Fruit fly (Drosophila melanogaster) whole organism, embryonic: ENCODE data around the gene pnt.

Experiments used
- Ada2b ChIP-seq: fragments of 200-800 bp; sonication (Bioruptor generic); IDR thresholded peaks from 2 replicates; pipeline ENCODE4 v1.3.6; 2022; ENCODE audit warnings: missing biosample characterization, missing genetic modification characterization
- Aef1 ChIP-seq: fragments of 200-800 bp; sonication (Bioruptor generic); IDR thresholded peaks from 3 replicates; pipeline ENCODE4 v1.3.6; 2022; ENCODE audit warnings: missing biosample characterization, missing genetic modification characterization
- CG10267 ChIP-seq: fragments of 200-800 bp; sonication (Bioruptor generic); optimal IDR thresholded peaks from 2 replicates; lab custom pipeline; 2018; ENCODE audit warnings: missing biosample characterization, mild to moderate bottlenecking, missing genetic modification characterization, moderate library complexity
- CG12155 ChIP-seq: fragments of 200-800 bp; sonication (Bioruptor generic); optimal IDR thresholded peaks from 3 replicates; lab custom pipeline; 2016; ENCODE audit warnings: missing biosample characterization, missing genetic modification characterization
- CG12299 ChIP-seq: fragments of 200-800 bp; sonication (Bioruptor generic); optimal IDR thresholded peaks from 2 replicates; lab custom pipeline; 2018; ENCODE audit warnings: missing biosample characterization, mild to moderate bottlenecking, missing genetic modification characterization
- CG12744 ChIP-seq: fragments of 200-800 bp; sonication (Bioruptor generic); optimal IDR thresholded peaks from 2 replicates; lab custom pipeline; 2016; ENCODE audit warnings: missing biosample characterization, missing genetic modification characterization
- CG13296 ChIP-seq: fragments of 200-800 bp; sonication (Bioruptor generic); optimal IDR thresholded peaks from 3 replicates; lab custom pipeline; 2018; ENCODE audit warnings: missing biosample characterization, mild to moderate bottlenecking, missing genetic modification characterization
- CG1647 ChIP-seq: fragments of 200-800 bp; sonication (Bioruptor generic); optimal IDR thresholded peaks from 3 replicates; lab custom pipeline; 2016; ENCODE audit warnings: missing biosample characterization, missing genetic modification characterization
- CG17802 ChIP-seq: fragments of 200-800 bp; sonication (Bioruptor generic); optimal IDR thresholded peaks from 2 replicates; lab custom pipeline; 2018; ENCODE audit warnings: missing biosample characterization, mild to moderate bottlenecking, missing genetic modification characterization, moderate library complexity
- CG2199 ChIP-seq: fragments of 200-800 bp; sonication (Bioruptor generic); IDR thresholded peaks from 3 replicates; pipeline ENCODE4 v1.3.6; 2022; ENCODE audit warnings: missing biosample characterization, missing genetic modification characterization
- CG4404 ChIP-seq: fragments of 200-800 bp; sonication (Bioruptor generic); IDR thresholded peaks from 2 replicates; pipeline ENCODE4 v1.3.6; 2022; ENCODE audit warnings: missing biosample characterization, missing genetic modification characterization
- CG4854 ChIP-seq: fragments of 200-800 bp; sonication (Bioruptor generic); optimal IDR thresholded peaks from 2 replicates; lab custom pipeline; 2016; ENCODE audit warnings: missing biosample characterization, missing genetic modification characterization, inconsistent platforms
- CG5245 ChIP-seq: fragments of 200-800 bp; sonication (Bioruptor generic); optimal IDR thresholded peaks from 3 replicates; lab custom pipeline; 2016; ENCODE audit warnings: missing biosample characterization, missing genetic modification characterization
- CG6813 ChIP-seq: fragments of 200-800 bp; sonication (Bioruptor generic); optimal IDR thresholded peaks from 2 replicates; lab custom pipeline; 2017; ENCODE audit warnings: missing biosample characterization, missing genetic modification characterization, mild to moderate bottlenecking, moderate library complexity, missing genetic modification reagents
- CG7556 ChIP-seq: fragments of 200-800 bp; sonication (Bioruptor generic); optimal IDR thresholded peaks from 2 replicates; lab custom pipeline; 2017; ENCODE audit warnings: missing biosample characterization, mild to moderate bottlenecking, missing genetic modification characterization
- CG8089 ChIP-seq: fragments of 200-800 bp; sonication (Bioruptor generic); optimal IDR thresholded peaks from 3 replicates; lab custom pipeline; 2016; ENCODE audit warnings: missing biosample characterization, missing genetic modification characterization
- CG8388 ChIP-seq: fragments of 200-800 bp; sonication (Bioruptor generic); optimal IDR thresholded peaks from 2 replicates; lab custom pipeline; 2019; ENCODE audit warnings: missing biosample characterization, mild to moderate bottlenecking, missing genetic modification characterization, moderate library complexity
- CG9215 ChIP-seq: fragments of 200-800 bp; sonication (Bioruptor generic); IDR thresholded peaks from 2 replicates; pipeline ENCODE4 v1.3.6; 2022; ENCODE audit warnings: missing biosample characterization, missing genetic modification characterization
- CG9727 ChIP-seq: fragments of 200-800 bp; sonication (Bioruptor generic); optimal IDR thresholded peaks from 3 replicates; lab custom pipeline; 2017; ENCODE audit warnings: missing biosample characterization, mild to moderate bottlenecking, missing genetic modification characterization
- D19B ChIP-seq: fragments of 200-800 bp; sonication (Bioruptor generic); optimal IDR thresholded peaks from 2 replicates; lab custom pipeline; 2017; ENCODE audit warnings: missing biosample characterization, mild to moderate bottlenecking, missing genetic modification characterization
- Jarid2 ChIP-seq: fragments of 200-800 bp; sonication (Bioruptor generic); optimal IDR thresholded peaks from 3 replicates; lab custom pipeline; 2017; ENCODE audit warnings: mild to moderate bottlenecking, missing biosample characterization, missing genetic modification reagents, missing genetic modification characterization
- Med ChIP-seq: fragments of 200-800 bp; sonication (Bioruptor generic); peaks from one replicate; lab custom pipeline; 2016; ENCODE audit warnings: missing biosample characterization, missing genetic modification characterization, mild to moderate bottlenecking, inconsistent platforms, moderate library complexity
- Mrtf ChIP-seq: fragments of 200-800 bp; sonication (Bioruptor generic); IDR thresholded peaks from 3 replicates; pipeline ENCODE4 v1.3.6; 2022; ENCODE audit warnings: missing biosample characterization, missing genetic modification characterization
- Ptx1 ChIP-seq: fragments of 200-800 bp; sonication (Bioruptor generic); IDR thresholded peaks from 2 replicates; pipeline ENCODE4 v1.3.6; 2022; ENCODE audit warnings: missing biosample characterization, missing genetic modification characterization
- Ravus ChIP-seq: fragments of 200-800 bp; sonication (Bioruptor generic); IDR thresholded peaks from 2 replicates; pipeline ENCODE4 v1.3.6; 2022; ENCODE audit warnings: missing biosample characterization, missing genetic modification characterization
- Six4 ChIP-seq: fragments of 200-800 bp; sonication (Bioruptor generic); optimal IDR thresholded peaks from 2 replicates; lab custom pipeline; 2016; ENCODE audit warnings: missing biosample characterization, missing genetic modification characterization
- Stat92E ChIP-seq, 3 experiments: fragments of >200 bp in 2 of 3; fragments of 200-800 bp in 1 of 3; sonication (Bioruptor generic) in 1 of 3; optimal IDR thresholded peaks; 2 replicates each; lab custom pipeline; 2017 to 2019; ENCODE audit warnings: missing biosample characterization in 3 of 3, missing genetic modification characterization in 3 of 3, mild to moderate bottlenecking in 1 of 3, moderate library complexity in 1 of 3
- Trl ChIP-seq, 3 experiments: fragments of >200 bp in 2 of 3; fragments of 200-800 bp in 1 of 3; sonication (Bioruptor generic) in 1 of 3; optimal IDR thresholded peaks; 2 replicates in 1 of 3; 3 replicates in 2 of 3; lab custom pipeline; 2016 to 2017; ENCODE audit warnings: missing biosample characterization in 1 of 3, missing genetic modification characterization in 1 of 3
- chif ChIP-seq, 2 experiments: fragments of 200-800 bp; sonication (Bioruptor generic); optimal IDR thresholded peaks; 3 replicates each; lab custom pipeline; 2016; ENCODE audit warnings: missing biosample characterization in 2 of 2, missing genetic modification characterization in 2 of 2
- croc ChIP-seq: fragments of 200-800 bp; sonication (Bioruptor generic); conservative IDR thresholded peaks from 3 replicates; pipeline ENCODE4 v1.3.6; 2022; ENCODE audit warnings: missing biosample characterization, missing genetic modification characterization
- dm ChIP-seq: fragments of 200-800 bp; sonication (Bioruptor generic); optimal IDR thresholded peaks from 3 replicates; lab custom pipeline; 2016; ENCODE audit warnings: missing biosample characterization, missing genetic modification characterization
- dpn ChIP-seq, 2 experiments: fragments of 200-800 bp; sonication (Bioruptor generic); optimal IDR thresholded peaks; 3 replicates each; lab custom pipeline; 2016; ENCODE audit warnings: missing biosample characterization in 2 of 2, missing genetic modification characterization in 2 of 2
- esg ChIP-seq: fragments of 200-800 bp; sonication (Bioruptor generic); conservative IDR thresholded peaks from 2 replicates; pipeline ENCODE4 v1.3.6; 2022; ENCODE audit warnings: missing biosample characterization, missing genetic modification characterization
- fd102C ChIP-seq: fragments of 200-800 bp; sonication (Bioruptor generic); optimal IDR thresholded peaks from 2 replicates; lab custom pipeline; 2018; ENCODE audit warnings: missing biosample characterization, mild to moderate bottlenecking, missing genetic modification characterization, moderate library complexity
- fd3F ChIP-seq: fragments of 200-800 bp; sonication (Bioruptor generic); optimal IDR thresholded peaks from 2 replicates; lab custom pipeline; 2018; ENCODE audit warnings: missing biosample characterization, mild to moderate bottlenecking, missing genetic modification characterization, moderate library complexity
- fd96Cb ChIP-seq: fragments of 200-800 bp; sonication (Bioruptor generic); optimal IDR thresholded peaks from 2 replicates; lab custom pipeline; 2018; ENCODE audit warnings: missing biosample characterization, mild to moderate bottlenecking, missing genetic modification characterization, moderate library complexity
- grn ChIP-seq: fragments of 200-800 bp; sonication (Bioruptor generic); optimal IDR thresholded peaks from 3 replicates; lab custom pipeline; 2017; ENCODE audit warnings: missing biosample characterization, missing genetic modification characterization
- gsb ChIP-seq: fragments of 200-800 bp; sonication (Bioruptor generic); IDR thresholded peaks from 2 replicates; pipeline ENCODE4 v1.3.6; 2022; ENCODE audit warnings: missing biosample characterization, missing genetic modification characterization
- hkb ChIP-seq, 2 experiments: fragments of 200-800 bp in 1 of 2; fragments of >200 bp in 1 of 2; sonication (Bioruptor generic) in 1 of 2; IDR thresholded peaks in 1 of 2; optimal IDR thresholded peaks in 1 of 2; 2 replicates each; pipeline versions ENCODE4 v1.3.6 to Lab custom; 2017 to 2022; ENCODE audit warnings: missing biosample characterization in 1 of 2, missing genetic modification characterization in 1 of 2
- nerfin-2 ChIP-seq: fragments of 200-800 bp; sonication (Bioruptor generic); IDR thresholded peaks from 2 replicates; pipeline ENCODE4 v1.3.6; 2022; ENCODE audit warnings: missing biosample characterization, missing genetic modification characterization; ENCODE audit not compliant: partially characterized antibody
- odd ChIP-seq: fragments of 200-800 bp; sonication (Bioruptor generic); optimal IDR thresholded peaks from 2 replicates; lab custom pipeline; 2017; ENCODE audit warnings: missing biosample characterization, mild to moderate bottlenecking, missing genetic modification characterization
- peb ChIP-seq: fragments of 200-800 bp; sonication (Bioruptor generic); IDR thresholded peaks from 2 replicates; pipeline ENCODE4 v1.3.6; 2022; ENCODE audit warnings: missing biosample characterization, missing genetic modification characterization
- rib ChIP-seq: fragments of 200-800 bp; sonication (Bioruptor generic); IDR thresholded peaks from 2 replicates; pipeline ENCODE4 v1.3.6; 2022; ENCODE audit warnings: missing biosample characterization, missing genetic modification characterization
- schlank ChIP-seq: fragments of 200-800 bp; sonication (Bioruptor generic); optimal IDR thresholded peaks from 2 replicates; lab custom pipeline; 2018; ENCODE audit warnings: missing biosample characterization, mild to moderate bottlenecking, missing genetic modification characterization
- shn ChIP-seq: fragments of 200-800 bp; sonication (Bioruptor generic); optimal IDR thresholded peaks from 3 replicates; lab custom pipeline; 2016; ENCODE audit warnings: missing biosample characterization, missing genetic modification characterization
- sqz ChIP-seq: fragments of 200-800 bp; sonication (Bioruptor generic); optimal IDR thresholded peaks from 3 replicates; lab custom pipeline; 2018; ENCODE audit warnings: missing biosample characterization, mild to moderate bottlenecking, missing genetic modification characterization
- sug ChIP-seq: fragments of 200-800 bp; optimal IDR thresholded peaks from 2 replicates; lab custom pipeline; 2019; ENCODE audit warnings: missing biosample characterization, mild to moderate bottlenecking, missing genetic modification characterization, moderate library complexity
- unpg ChIP-seq: fragments of 200-800 bp; sonication (Bioruptor generic); optimal IDR thresholded peaks from 3 replicates; lab custom pipeline; 2018; ENCODE audit warnings: missing biosample characterization, mild to moderate bottlenecking, missing genetic modification characterization, moderate library complexity
- zfh2 ChIP-seq: fragments of 200-800 bp; sonication (Bioruptor generic); optimal IDR thresholded peaks from 2 replicates; lab custom pipeline; 2016; ENCODE audit warnings: missing biosample characterization, missing genetic modification characterization

The pnt gene

dm6 chr3R:23363515-23364124, 17.7 kb upstream of the pnt start, which contains the start of gene CG4408 (continued):
- peak; percentile 21; the same call in 1 of the 2 replicates for TF ChIP-seq CG4404
- no peak for TF ChIP-seq CG8089 (GFP tag; lab: Kevin White, UChicago)
- no peak for TF ChIP-seq nerfin-2 (GFP tag; lab: Robert Waterston, UW)
- peak; percentile 52; the same call in 1 of the 2 replicates for TF ChIP-seq Ptx1 (GFP tag; lab: Robert Waterston, UW)
- TF ChIP-seq CG17802 (tag; lab: Kevin White, UChicago) = no peak
- TF ChIP-seq Jarid2 = no peak
- peak; percentile 93 for TF ChIP-seq D19B (GFP tag; lab: Kevin White, UChicago)
- TF ChIP-seq CG12744 (GFP tag; lab: Kevin White, UChicago) = no peak
- TF ChIP-seq Ravus (GFP tag; lab: Robert Waterston, UW) = no peak
- TF ChIP-seq odd = no peak
- TF ChIP-seq chif (GFP tag; optimal IDR thresholded peaks at IDR 0.05; lab: Kevin White, UChicago) = peak in 1 of 2 experiments; percentile 27
- no peak for TF ChIP-seq CG2199 (GFP tag; lab: Robert Waterston, UW)
- peak; percentile 32 for TF ChIP-seq CG13296 (GFP tag; lab: Kevin White, UChicago)
- TF ChIP-seq grn (GFP tag; lab: Kevin White, UChicago) = no peak
- no peak for TF ChIP-seq sqz
- no peak for TF ChIP-seq croc (GFP tag; lab: Robert Waterston, UW)
- TF ChIP-seq fd3F (GFP tag; lab: Kevin White, UChicago) = peak; percentile 4
- peak; percentile 48 for TF ChIP-seq fd96Cb (tag; lab: Kevin White, UChicago)
- TF ChIP-seq shn (GFP tag; lab: Kevin White, UChicago) = no peak
- peak; percentile 35; the same call in 1 of the 2 replicates for TF ChIP-seq CG9215
- TF ChIP-seq dpn (GFP tag; optimal IDR thresholded peaks at IDR 0.05; lab: Kevin White, UChicago) = peak in 1 of 2 experiments; percentile 11
- TF ChIP-seq CG5245 (GFP tag; lab: Kevin White, UChicago) = peak; percentile 0
- no peak for TF ChIP-seq fd102C (GFP tag; lab: Kevin White, UChicago)
- TF ChIP-seq Six4 (GFP tag; lab: Kevin White, UChicago) = no peak
- TF ChIP-seq Ada2b (GFP tag; lab: Robert Waterston, UW) = peak; percentile 68
- no peak for TF ChIP-seq sug (tag; lab: Kevin White, UChicago)
- no peak for TF ChIP-seq CG4854 (GFP tag; lab: Kevin White, UChicago)
- TF ChIP-seq rib = no peak
- TF ChIP-seq Med (GFP tag; lab: Kevin White, UChicago) = peak; percentile 84
- peak; percentile 17 for TF ChIP-seq CG12155
- no peak for TF ChIP-seq CG7556 (GFP tag; lab: Kevin White, UChicago)
- no peak for TF ChIP-seq schlank (tag; lab: Kevin White, UChicago)
- TF ChIP-seq hkb (optimal IDR thresholded peaks at IDR 0.05; lab: Kevin White, UChicago) = no peak
- TF ChIP-seq hkb (GFP tag; IDR thresholded peaks at IDR 0.05; lab: Robert Waterston, UW) = peak; percentile 55; the same call in 1 of the 2 replicates
- TF ChIP-seq Trl (optimal IDR thresholded peaks at IDR 0.05; lab: Kevin White, UChicago) = no peak
- peak; percentile 20 for TF ChIP-seq Trl (GFP tag; optimal IDR thresholded peaks at IDR 0.05; lab: Kevin White, UChicago)
- no peak for TF ChIP-seq Stat92E (GFP tag; optimal IDR thresholded peaks at IDR 0.05; lab: Kevin White, UChicago)
- TF ChIP-seq CG10267 (tag; lab: Kevin White, UChicago) = peak; percentile 6
- peak; percentile 50 for TF ChIP-seq CG6813 (GFP tag; lab: Kevin White, UChicago)
- no peak for TF ChIP-seq Mrtf
- no peak for TF ChIP-seq CG8388
- TF ChIP-seq dm (GFP tag; lab: Kevin White, UChicago) = no peak
- TF ChIP-seq CG12299 = no peak
- TF ChIP-seq Aef1 = peak; percentile 31; the same call in 1 of the 3 replicates
- TF ChIP-seq CG1647 (GFP tag; lab: Kevin White, UChicago) = no peak
- TF ChIP-seq zfh2 (GFP tag; lab: Kevin White, UChicago) = peak; percentile 53
- no peak for TF ChIP-seq peb
- TF ChIP-seq CG9727 (GFP tag; lab: Kevin White, UChicago) = peak; percentile 36
- peak; percentile 26 for TF ChIP-seq unpg (GFP tag; lab: Kevin White, UChicago)
- TF ChIP-seq esg (GFP tag; lab: Robert Waterston, UW) = 0 out of 2 replicates have a peak, but pooled peaks have one; percentile 11
- TF ChIP-seq gsb (GFP tag; lab: Robert Waterston, UW) = no peak
